Fruit fly (Drosophila melanogaster): ENCODE results near the gene CG9813.

The CG9813 gene

DNA sequence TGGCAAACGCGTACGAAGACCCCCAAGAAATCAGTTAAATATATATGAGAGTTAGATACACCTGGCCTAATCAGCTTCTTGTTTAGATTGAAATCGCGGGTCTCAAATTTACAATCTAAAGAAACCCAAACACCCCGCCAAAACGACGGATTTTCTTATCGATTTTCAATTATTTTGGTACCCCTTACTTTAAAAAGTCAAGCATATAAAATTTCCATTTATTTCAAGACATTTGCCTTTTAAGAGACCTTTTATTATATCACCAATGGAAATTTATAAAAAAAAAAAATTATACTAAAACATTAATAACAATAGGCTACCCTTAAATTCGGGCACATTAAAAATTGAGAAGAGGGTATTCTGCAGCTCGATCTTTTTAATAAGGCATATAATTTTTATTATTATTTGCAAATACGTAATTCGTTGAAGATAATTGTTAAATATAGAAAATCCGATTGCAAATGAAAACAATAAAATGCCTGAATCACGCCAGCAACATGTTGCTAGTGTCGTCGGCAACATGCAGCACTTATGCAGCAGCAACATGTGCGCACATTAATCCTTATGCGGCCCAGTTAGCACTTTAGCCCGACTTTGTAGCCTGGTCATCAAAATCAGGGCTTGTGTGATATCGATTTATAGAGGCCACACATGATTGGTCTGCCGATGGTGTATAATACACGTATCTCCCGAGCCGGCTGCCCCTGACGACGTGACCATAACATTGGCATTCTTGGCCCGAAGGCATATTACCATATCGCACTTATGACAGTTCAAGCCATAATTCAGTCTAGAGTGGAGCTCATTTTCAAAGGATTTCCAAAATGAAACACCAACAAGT is 7.5 kb downstream of the CG9813 start, which contains the start of the genes Lip3 and CG34309 (continued):
- TF ChIP-seq CG12219 (GFP tag; optimal IDR thresholded peaks at IDR 0.05) (no peak), Oli (tag; optimal IDR thresholded peaks at IDR 0.05) (no peak), Sox102F (GFP tag; optimal IDR thresholded peaks at IDR 0.05) (peak; percentile 3), gcm (GFP tag; optimal IDR thresholded peaks at IDR 0.05) (no peak), CG11504 (tag; optimal IDR thresholded peaks at IDR 0.05) (peak; percentile 95), Ptx1 (GFP tag; IDR thresholded peaks at IDR 0.05) (no peak), Sox100B (GFP tag; optimal IDR thresholded peaks at IDR 0.05) (no peak), CG33213 (GFP tag; optimal IDR thresholded peaks at IDR 0.05) (no peak), BtbVII (GFP tag; optimal IDR thresholded peaks at IDR 0.05) (no peak), CG4707 (GFP tag; optimal IDR thresholded peaks at IDR 0.05) (no peak), NFAT (GFP tag; IDR thresholded peaks at IDR 0.05) (no peak), bigmax (GFP tag; optimal IDR thresholded peaks at IDR 0.05) (no peak), CG12744 (GFP tag; optimal IDR thresholded peaks at IDR 0.05) (no peak), Lpt (GFP tag; optimal IDR thresholded peaks at IDR 0.05) (no peak), Tbp (GFP tag; optimal IDR thresholded peaks at IDR 0.05) (no peak), PHDP (tag; optimal IDR thresholded peaks at IDR 0.05) (no peak), CG12769 (tag; optimal IDR thresholded peaks at IDR 0.05) (no peak), CG13296 (GFP tag; optimal IDR thresholded peaks at IDR 0.05) (no peak), CG12236 (GFP tag; optimal IDR thresholded peaks at IDR 0.05) (no peak), grau (tag; optimal IDR thresholded peaks at IDR 0.05) (peak; percentile 8), ERR (GFP tag; optimal IDR thresholded peaks at IDR 0.05) (no peak), Meics (GFP tag; optimal IDR thresholded peaks at IDR 0.05) (peak; percentile 12), Stat92E (GFP tag; optimal IDR thresholded peaks at IDR 0.05) (no peak), Hmr (GFP tag; optimal IDR thresholded peaks at IDR 0.05) (no peak), fu2 (GFP tag; optimal IDR thresholded peaks at IDR 0.05) (no peak), CG2120 (GFP tag; optimal IDR thresholded peaks at IDR 0.05) (peak; percentile 24), crol (GFP tag; IDR thresholded peaks at IDR 0.05) (no peak), zf30C (GFP tag; optimal IDR thresholded peaks at IDR 0.05) (no peak), Gsc (GFP tag; IDR thresholded peaks at IDR 0.05) (no peak), CG2199 (GFP tag; IDR thresholded peaks at IDR 0.05) (no peak), Spps (tag; optimal IDR thresholded peaks at IDR 0.05) (no peak), Dbx (GFP tag; IDR thresholded peaks at IDR 0.05) (0 out of 3 replicates have a peak, but pooled peaks have one; percentile 11), CG13775 (GFP tag; optimal IDR thresholded peaks at IDR 0.05) (no peak), CG2889 (GFP tag; IDR thresholded peaks at IDR 0.05) (no peak), HmgZ (tag; optimal IDR thresholded peaks at IDR 0.05) (no peak), CG30020 (tag; optimal IDR thresholded peaks at IDR 0.05) (no peak), Bteb2 (GFP tag; optimal IDR thresholded peaks at IDR 0.05) (no peak), CTCF (GFP tag; optimal IDR thresholded peaks at IDR 0.05) (no peak)

DNA sequence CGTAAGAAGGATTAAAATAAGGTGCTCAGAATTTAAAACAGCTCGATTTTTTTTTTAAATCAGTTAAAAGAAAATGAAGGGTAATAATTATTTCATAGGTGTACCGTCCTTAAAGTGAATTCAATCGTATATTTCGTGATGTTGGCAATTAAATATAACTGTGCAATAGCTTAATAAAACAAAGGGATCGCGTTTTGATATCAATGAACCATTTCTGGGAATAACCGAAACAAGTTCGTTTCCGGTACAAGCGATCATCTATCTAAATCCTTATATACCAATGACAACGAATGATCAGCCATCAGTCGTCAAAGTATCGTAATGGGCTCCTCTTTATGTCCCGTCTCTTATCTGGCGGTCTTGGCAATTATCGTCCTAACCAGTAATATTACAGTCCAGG is 10.2 kb downstream of the CG9813 start, which contains the start of gene CheA87a:
TSS of gene CheA87a (plus strand) at position 301 of the 400 bp plus-strand sequence.
- TF ChIP-seq CG15514 (GFP tag; optimal IDR thresholded peaks at IDR 0.05) (no peak), CG4730 (GFP tag; IDR thresholded peaks at IDR 0.05) (no peak), CG4617 (GFP tag; optimal IDR thresholded peaks at IDR 0.05; ENCODE audit: borderline replicate concordance) (no peak), Elba2 (GFP tag; optimal IDR thresholded peaks at IDR 0.05) (no peak), lola (GFP tag; optimal IDR thresholded peaks at IDR 0.05) (no peak), fd96Cb (tag; optimal IDR thresholded peaks at IDR 0.05) (no peak), sim (GFP tag; IDR thresholded peaks at IDR 0.05) (no peak), peb (GFP tag; IDR thresholded peaks at IDR 0.05) (no peak), Trl (optimal IDR thresholded peaks at IDR 0.05) (no peak), Trl (GFP tag; optimal IDR thresholded peaks at IDR 0.05) (no peak), NK7.1 (GFP tag; optimal IDR thresholded peaks at IDR 0.05) (no peak), CG12942 (GFP tag; optimal IDR thresholded peaks at IDR 0.05) (no peak), CG5245 (GFP tag; optimal IDR thresholded peaks at IDR 0.05) (no peak), gsb (GFP tag; IDR thresholded peaks at IDR 0.05) (no peak), bab2 (GFP tag; optimal IDR thresholded peaks at IDR 0.05) (no peak), Six4 (GFP tag; optimal IDR thresholded peaks at IDR 0.05) (no peak)
